Worm (Caenorhabditis elegans) whole organism, L1 larva: ENCODE results near the gene R07B7.12.

ENCODE experiments used
- C16A3.4 ChIP-seq: fragments of 150-350 bp; optimal IDR thresholded peaks from 2 replicates; lab custom pipeline; 2014; ENCODE audit warnings: missing biosample characterization, missing genetic modification characterization
- aha-1 ChIP-seq: fragments of 150-350 bp; optimal IDR thresholded peaks from 2 replicates; lab custom pipeline; 2014; ENCODE audit warnings: missing biosample characterization, missing genetic modification characterization
- aly-2 ChIP-seq: fragments of 150-350 bp; optimal IDR thresholded peaks from 2 replicates; lab custom pipeline; 2014; ENCODE audit warnings: missing biosample characterization, missing genetic modification characterization
- blmp-1 ChIP-seq: fragments of 150-350 bp; optimal IDR thresholded peaks from 2 replicates; lab custom pipeline; 2014; ENCODE audit warnings: missing biosample characterization, missing genetic modification characterization
- dpl-1 ChIP-seq, 3 experiments: fragments of 150-350 bp in 2 of 3; sonication (generic microtip) in 1 of 3; optimal IDR thresholded peaks; 2 replicates each; lab custom pipeline; 2014 to 2017; ENCODE audit warnings: missing biosample characterization in 3 of 3, missing genetic modification characterization in 3 of 3, missing genetic modification reagents in 3 of 3
- dsc-1 ChIP-seq: sonication (generic microtip); optimal IDR thresholded peaks from 2 replicates; lab custom pipeline; 2016; ENCODE audit warnings: mild to moderate bottlenecking, missing genetic modification characterization, missing compliant biosample characterization
- efl-1 ChIP-seq, 4 experiments: fragments of 150-350 bp; optimal IDR thresholded peaks in 3 of 4; peaks in 1 of 4; 1 replicate in 1 of 4; 2 replicates in 3 of 4; lab custom pipeline; 2014; ENCODE audit warnings: missing biosample characterization in 2 of 4, missing genetic modification characterization in 2 of 4, missing genetic modification reagents in 2 of 4
- efl-3 ChIP-seq: fragments of 200-800 bp; sonication (Bioruptor generic); optimal IDR thresholded peaks from 2 replicates; lab custom pipeline; 2018; ENCODE audit warnings: mild to moderate bottlenecking, missing genetic modification characterization, missing compliant biosample characterization
- egl-27 ChIP-seq, 2 experiments: fragments of 150-350 bp in 1 of 2; sonication (generic microtip); optimal IDR thresholded peaks; 3 replicates each; lab custom pipeline; 2017 to 2018; ENCODE audit warnings: missing biosample characterization in 2 of 2, missing genetic modification characterization in 2 of 2, missing genetic modification reagents in 2 of 2
- elt-3 ChIP-seq, 6 experiments: fragments of 150-350 bp in 1 of 6; sonication (generic microtip); optimal IDR thresholded peaks; 2 replicates each; lab custom pipeline; 2017 to 2018; ENCODE audit warnings: missing biosample characterization in 6 of 6, missing genetic modification characterization in 6 of 6, inconsistent platforms in 1 of 6
- fkh-10 ChIP-seq: sonication (generic microtip); optimal IDR thresholded peaks from 2 replicates; lab custom pipeline; 2017; ENCODE audit warnings: missing biosample characterization, missing genetic modification reagents, missing genetic modification characterization
- fkh-4 ChIP-seq: sonication (generic microtip); optimal IDR thresholded peaks from 2 replicates; lab custom pipeline; 2016; ENCODE audit warnings: missing compliant biosample characterization, missing genetic modification characterization, borderline replicate concordance
- fkh-8 ChIP-seq: sonication (generic microtip); optimal IDR thresholded peaks from 2 replicates; lab custom pipeline; 2016; ENCODE audit warnings: mild to moderate bottlenecking, missing genetic modification characterization, missing compliant biosample characterization
- fos-1 ChIP-seq: fragments of 150-350 bp; optimal IDR thresholded peaks from 2 replicates; lab custom pipeline; 2014; ENCODE audit warnings: missing biosample characterization, missing genetic modification characterization
- grh-1 ChIP-seq: fragments of 200-800 bp; sonication (Bioruptor generic); IDR thresholded peaks from 2 replicates; pipeline ENCODE4 v1.3.6; 2022; ENCODE audit warnings: missing genetic modification reagents, missing genetic modification characterization, missing compliant biosample characterization
- isw-1 ChIP-seq: fragments of 200-800 bp; sonication (Bioruptor generic); IDR thresholded peaks from 2 replicates; pipeline ENCODE4 v1.3.6; 2022; ENCODE audit warnings: missing genetic modification characterization, missing compliant biosample characterization
- jun-1 ChIP-seq: fragments of 150-350 bp; optimal IDR thresholded peaks from 2 replicates; lab custom pipeline; 2014; ENCODE audit warnings: missing biosample characterization, missing genetic modification reagents, missing genetic modification characterization
- lin-14 ChIP-seq: fragments of 200-800 bp; sonication (Bioruptor generic); optimal IDR thresholded peaks from 2 replicates; lab custom pipeline; 2018; ENCODE audit warnings: mild to moderate bottlenecking, missing genetic modification characterization, moderate library complexity, missing compliant biosample characterization
- lin-35 ChIP-seq, 2 experiments: fragments of 150-350 bp; optimal IDR thresholded peaks; 2 replicates each; lab custom pipeline; 2014; ENCODE audit warnings: missing biosample characterization in 2 of 2, missing genetic modification characterization in 2 of 2, missing genetic modification reagents in 2 of 2
- lsy-2 ChIP-seq, 2 experiments: fragments of 150-350 bp; optimal IDR thresholded peaks; 2 replicates each; lab custom pipeline; 2014; ENCODE audit warnings: missing biosample characterization in 2 of 2, missing genetic modification characterization in 2 of 2
- mdl-1 ChIP-seq, 2 experiments: fragments of 150-350 bp; optimal IDR thresholded peaks; 2 replicates each; lab custom pipeline; 2014 to 2017; ENCODE audit warnings: missing biosample characterization in 2 of 2, missing genetic modification characterization in 2 of 2, inconsistent platforms in 1 of 2
- mep-1 ChIP-seq: fragments of 150-350 bp; optimal IDR thresholded peaks from 2 replicates; lab custom pipeline; 2014; ENCODE audit warnings: missing biosample characterization, missing genetic modification characterization
- nhr-20 ChIP-seq: sonication (generic microtip); optimal IDR thresholded peaks from 2 replicates; lab custom pipeline; 2016; ENCODE audit warnings: mild to moderate bottlenecking, missing genetic modification characterization, missing compliant biosample characterization
- nhr-71 ChIP-seq: sonication (generic microtip); optimal IDR thresholded peaks from 2 replicates; lab custom pipeline; 2016; ENCODE audit warnings: mild to moderate bottlenecking, missing genetic modification characterization, moderate library complexity, missing compliant biosample characterization
- nhr-84 ChIP-seq: sonication (generic microtip); optimal IDR thresholded peaks from 2 replicates; lab custom pipeline; 2017; ENCODE audit warnings: missing biosample characterization, missing genetic modification characterization
- nhr-85 ChIP-seq: sonication (generic microtip); peaks from one replicate; lab custom pipeline; 2016; ENCODE audit warnings: missing genetic modification characterization, inconsistent platforms, missing compliant biosample characterization
- skn-1 ChIP-seq: fragments of 150-350 bp; optimal IDR thresholded peaks from 2 replicates; lab custom pipeline; 2014; ENCODE audit warnings: missing biosample characterization, missing genetic modification characterization
- snpc-4 ChIP-seq: fragments of 150-350 bp; optimal IDR thresholded peaks from 2 replicates; lab custom pipeline; 2014; ENCODE audit warnings: missing biosample characterization, missing genetic modification characterization
- snu-23 ChIP-seq: sonication (generic microtip); optimal IDR thresholded peaks from 2 replicates; lab custom pipeline; 2016; ENCODE audit warnings: missing genetic modification characterization, missing compliant biosample characterization
- sox-4 ChIP-seq: sonication (generic microtip); optimal IDR thresholded peaks from 2 replicates; lab custom pipeline; 2016; ENCODE audit warnings: missing genetic modification characterization, missing compliant biosample characterization
- sptf-1 ChIP-seq: fragments of 150-350 bp; optimal IDR thresholded peaks from 2 replicates; lab custom pipeline; 2014; ENCODE audit warnings: missing biosample characterization, missing genetic modification characterization
- unc-130 ChIP-seq: fragments of 150-350 bp; optimal IDR thresholded peaks from 2 replicates; lab custom pipeline; 2017; ENCODE audit warnings: missing biosample characterization, missing genetic modification characterization, inconsistent platforms
- vab-15 ChIP-seq: sonication (generic microtip); optimal IDR thresholded peaks from 2 replicates; lab custom pipeline; 2017; ENCODE audit warnings: missing genotype, mild to moderate bottlenecking, missing genetic modification characterization, missing compliant biosample characterization
- zag-1 ChIP-seq: fragments of 150-350 bp; optimal IDR thresholded peaks from 2 replicates; lab custom pipeline; 2014; ENCODE audit warnings: missing biosample characterization, missing genetic modification characterization
- zip-4 ChIP-seq: fragments of 200-800 bp; sonication (Bioruptor generic); optimal IDR thresholded peaks from 2 replicates; lab custom pipeline; 2018; ENCODE audit warnings: mild to moderate bottlenecking, missing genetic modification characterization, moderate library complexity, missing compliant biosample characterization

Gene R07B7.12

ce11 chrV:12094030-12094429 is 5.2 kb downstream of the R07B7.12 start, which contains the start of gene nhr-208:
Gene nhr-208, plus strand, starts transcription at chrV:12094317.
- peak; percentile 16 for TF ChIP-seq blmp-1
- TF ChIP-seq efl-1 (optimal IDR thresholded peaks at IDR 0.05; lab: Kevin White, UChicago), result no peak
- no peak for TF ChIP-seq efl-1 (GFP tag; optimal IDR thresholded peaks at IDR 0.05 in 1 of 2; lab: Kevin White, UChicago)
- peak; percentile 50 for TF ChIP-seq nhr-20 (tag; lab: Kevin White, UChicago)
- peak; percentile 2 for TF ChIP-seq snu-23 (GFP tag; lab: Kevin White, UChicago)

ce11 chrV:12095865-12096264 is 7.0 kb downstream of the R07B7.12 start, which contains the start of gene nhr-207:
Gene nhr-207, plus strand, starts transcription at chrV:12096146.
- TF ChIP-seq mdl-1 (tag; optimal IDR thresholded peaks at IDR 0.05; lab: Kevin White, UChicago) (peak in 1 of 2 experiments; percentile 35), jun-1 (tag; lab: Kevin White, UChicago) (peak; percentile 49), skn-1 (tag; lab: Kevin White, UChicago) (peak; percentile 34), snu-23 (GFP tag; lab: Kevin White, UChicago) (peak; percentile 6), fkh-8 (tag; lab: Kevin White, UChicago) (no peak), lsy-2 (tag; optimal IDR thresholded peaks at IDR 0.05; lab: Kevin White, UChicago) (peak in 1 of 2 experiments; percentile 5), lin-14 (GFP tag; lab: Kevin White, UChicago) (peak; percentile 48), unc-130 (tag; lab: Kevin White, UChicago) (no peak), nhr-20 (tag; lab: Kevin White, UChicago) (peak; percentile 23), C16A3.4 (peak; percentile 17), isw-1 (GFP tag; lab: Robert Waterston, UW) (no peak)

- TF ChIP-seq nhr-20 (tag; lab: Kevin White, UChicago) (peak; percentile 25), efl-3 (GFP tag; lab: Kevin White, UChicago) (no peak), aly-2 (tag; lab: Kevin White, UChicago) (no peak), sox-4 (tag; lab: Kevin White, UChicago) (no peak), egl-27 (tag; optimal IDR thresholded peaks at IDR 0.05; lab: Kevin White, UChicago) (no peak), grh-1 (GFP tag; lab: Robert Waterston, UW) (no peak), elt-3 (tag; optimal IDR thresholded peaks at IDR 0.05; lab: Kevin White, UChicago) (peak in 1 of 6 experiments; percentile 26), nhr-85 (peak; percentile 0), efl-1 (optimal IDR thresholded peaks at IDR 0.05; lab: Kevin White, UChicago) (no peak), efl-1 (GFP tag; optimal IDR thresholded peaks at IDR 0.05 in 1 of 2; lab: Kevin White, UChicago) (peak in 1 of 2 experiments; percentile 86), fos-1 (no peak)
Measured at ce11 chrV:12098123-12098522, 9.2 kb downstream of the R07B7.12 start, which contains the start of gene nhr-209. Gene nhr-209, plus strand, starts transcription at chrV:12098149.

ce11 chrV:12100794-12101343 is 12.0 kb downstream of the R07B7.12 start, which contains the start of gene nhr-154:
Gene nhr-154, plus strand, starts transcription at chrV:12101293.
- TF ChIP-seq skn-1 (tag; lab: Kevin White, UChicago) (peak; percentile 75), snpc-4 (tag; lab: Kevin White, UChicago) (peak; percentile 43), aha-1 (tag; lab: Kevin White, UChicago) (no peak), efl-1 (optimal IDR thresholded peaks at IDR 0.05; lab: Kevin White, UChicago) (peak; percentile 31 to 32), efl-1 (GFP tag; optimal IDR thresholded peaks at IDR 0.05 in 1 of 2; lab: Kevin White, UChicago) (peak in 1 of 2 experiments; percentile 70), fkh-10 (GFP tag; lab: Kevin White, UChicago) (no peak), zag-1 (tag; lab: Kevin White, UChicago) (no peak), nhr-20 (tag; lab: Kevin White, UChicago) (peak; percentile 60), lin-14 (GFP tag; lab: Kevin White, UChicago) (peak; percentile 63), mep-1 (tag; lab: Kevin White, UChicago) (peak; percentile 11), vab-15 (tag; lab: Kevin White, UChicago) (no peak), blmp-1 (peak; percentile 25), dsc-1 (tag; lab: Kevin White, UChicago) (no peak), zip-4 (GFP tag; lab: Kevin White, UChicago) (peak; percentile 54), lin-35 (GFP tag; optimal IDR thresholded peaks at IDR 0.05; lab: Kevin White, UChicago) (peak in 1 of 2 experiments; percentile 8), sptf-1 (no peak), nhr-71 (tag; lab: Kevin White, UChicago) (peak; percentile 27), snu-23 (GFP tag; lab: Kevin White, UChicago) (peak; percentile 30), dpl-1 (GFP tag; optimal IDR thresholded peaks at IDR 0.05; lab: Kevin White, UChicago) (peak in 1 of 3 experiments; percentile 19), lsy-2 (tag; optimal IDR thresholded peaks at IDR 0.05; lab: Kevin White, UChicago) (peak in 1 of 2 experiments; percentile 42), fkh-4 (tag; lab: Kevin White, UChicago) (no peak), nhr-84 (tag; lab: Kevin White, UChicago) (no peak)
